Worm (Caenorhabditis elegans) whole organism, young adult: ENCODE measurements around the gene ZC404.15.
A peak's percentile ranks its signal among the peaks of the same experiment; 100 is the strongest.

Source experiments
- C17E4.6 ChIP-seq: fragments of 200-800 bp; sonication (Bioruptor generic); IDR thresholded peaks from 2 replicates; pipeline ENCODE4 v1.3.6; 2022; ENCODE audit warnings: missing genetic modification reagents, missing genetic modification characterization, missing compliant biosample characterization
- D2030.7 ChIP-seq: fragments of 200-800 bp; sonication (Bioruptor generic); IDR thresholded peaks from 2 replicates; pipeline ENCODE4 v1.3.6; 2022; ENCODE audit warnings: missing genetic modification reagents, missing genetic modification characterization, missing compliant biosample characterization
- F52B5.7 ChIP-seq: sonication (generic microtip); optimal IDR thresholded peaks from 2 replicates; lab custom pipeline; 2016; ENCODE audit warnings: mild to moderate bottlenecking, missing genetic modification characterization, missing compliant biosample characterization
- Y53G8AR.9 ChIP-seq: fragments of 200-800 bp; sonication (Bioruptor generic); conservative IDR thresholded peaks from 2 replicates; pipeline ENCODE4 v1.3.6; 2022; ENCODE audit warnings: missing genetic modification reagents, missing genetic modification characterization, missing compliant biosample characterization
- attf-3 ChIP-seq: fragments of 200-800 bp; sonication (Bioruptor generic); conservative IDR thresholded peaks from 2 replicates; pipeline ENCODE4 v1.3.6; 2022; ENCODE audit warnings: missing genetic modification reagents, missing genetic modification characterization, missing compliant biosample characterization
- bed-2 ChIP-seq: fragments of 200-800 bp; sonication (Bioruptor generic); IDR thresholded peaks from 2 replicates; pipeline ENCODE4 v1.3.6; 2022; ENCODE audit warnings: missing genetic modification reagents, missing genetic modification characterization, missing compliant biosample characterization
- cebp-1 ChIP-seq, 2 experiments: fragments of 200-800 bp in 1 of 2; sonication (Bioruptor generic) in 1 of 2; sonication (generic microtip) in 1 of 2; IDR thresholded peaks in 1 of 2; optimal IDR thresholded peaks in 1 of 2; 2 replicates each; pipeline versions ENCODE4 v1.3.6 to Lab custom; 2017 to 2022; ENCODE audit warnings: missing compliant biosample characterization in 2 of 2, missing genetic modification characterization in 2 of 2, mild to moderate bottlenecking in 1 of 2, missing genetic modification reagents in 1 of 2, moderate library complexity in 1 of 2
- ceh-40 ChIP-seq: fragments of 200-800 bp; sonication (Bioruptor generic); IDR thresholded peaks from 2 replicates; pipeline ENCODE4 v1.3.6; 2022; ENCODE audit warnings: missing genetic modification characterization, missing compliant biosample characterization
- ceh-91 ChIP-seq: fragments of 200-800 bp; sonication (Bioruptor generic); IDR thresholded peaks from 2 replicates; pipeline ENCODE4 v1.3.6; 2022; ENCODE audit warnings: missing genetic modification reagents, missing genetic modification characterization, missing compliant biosample characterization
- die-1 ChIP-seq: sonication (generic microtip); optimal IDR thresholded peaks from 2 replicates; lab custom pipeline; 2016; ENCODE audit warnings: missing genotype, mild to moderate bottlenecking, missing genetic modification characterization, missing compliant biosample characterization
- dox-1 ChIP-seq: fragments of 200-800 bp; sonication (Bioruptor generic); IDR thresholded peaks from 2 replicates; pipeline ENCODE4 v1.3.6; 2022; ENCODE audit warnings: missing genetic modification reagents, missing genetic modification characterization, missing compliant biosample characterization
- dpff-1 ChIP-seq: sonication (generic microtip); optimal IDR thresholded peaks from 2 replicates; lab custom pipeline; 2017; ENCODE audit warnings: mild to moderate bottlenecking, missing genetic modification characterization, missing compliant biosample characterization
- efl-1 ChIP-seq: fragments of 150-350 bp; optimal IDR thresholded peaks from 2 replicates; lab custom pipeline; 2014; ENCODE audit warnings: missing biosample characterization, missing genetic modification reagents, missing genetic modification characterization
- ekl-4 ChIP-seq: fragments of 200-800 bp; sonication (Bioruptor generic); IDR thresholded peaks from 2 replicates; pipeline ENCODE4 v1.3.6; 2022; ENCODE audit warnings: missing genetic modification reagents, missing genetic modification characterization, missing compliant biosample characterization
- ets-4 ChIP-seq: fragments of 200-800 bp; sonication (Bioruptor generic); optimal IDR thresholded peaks from 2 replicates; lab custom pipeline; 2018; ENCODE audit warnings: mild to moderate bottlenecking, missing genetic modification characterization, missing compliant biosample characterization
- hlh-12 ChIP-seq: sonication (generic microtip); optimal IDR thresholded peaks from 2 replicates; lab custom pipeline; 2016; ENCODE audit warnings: missing genetic modification characterization, missing compliant biosample characterization
- hmg-1.2 ChIP-seq: fragments of 200-800 bp; sonication (Bioruptor generic); IDR thresholded peaks from 2 replicates; pipeline ENCODE4 v1.3.6; 2022; ENCODE audit warnings: missing genetic modification reagents, missing genetic modification characterization, missing compliant biosample characterization
- hmg-20 ChIP-seq: fragments of 200-800 bp; sonication (Bioruptor generic); IDR thresholded peaks from 2 replicates; pipeline ENCODE4 v1.3.6; 2022; ENCODE audit warnings: missing genetic modification reagents, missing genetic modification characterization, missing compliant biosample characterization
- hrde-1 ChIP-seq: sonication (generic microtip); optimal IDR thresholded peaks from 2 replicates; lab custom pipeline; 2016; ENCODE audit warnings: missing genetic modification characterization, mild to moderate bottlenecking, missing compliant biosample characterization, moderate library complexity, missing genotype, missing genetic modification reagents, borderline replicate concordance
- hsf-1 ChIP-seq: fragments of 200-800 bp; sonication (Bioruptor generic); IDR thresholded peaks from 2 replicates; pipeline ENCODE4 v1.3.6; 2022; ENCODE audit warnings: missing genetic modification reagents, missing genetic modification characterization, missing compliant biosample characterization
- let-526 ChIP-seq: fragments of 200-800 bp; sonication (Bioruptor generic); IDR thresholded peaks from 2 replicates; pipeline ENCODE4 v1.3.6; 2022; ENCODE audit warnings: missing genetic modification reagents, missing genetic modification characterization, missing compliant biosample characterization
- let-607 ChIP-seq, 2 experiments: fragments of 200-800 bp in 1 of 2; sonication (Bioruptor generic) in 1 of 2; sonication (generic microtip) in 1 of 2; optimal IDR thresholded peaks; 2 replicates each; lab custom pipeline; 2016 to 2018; ENCODE audit warnings: mild to moderate bottlenecking in 2 of 2, missing compliant biosample characterization in 2 of 2, missing genetic modification characterization in 2 of 2, moderate library complexity in 2 of 2, missing genotype in 1 of 2
- lir-1 ChIP-seq: fragments of 200-800 bp; sonication (Bioruptor generic); conservative IDR thresholded peaks from 2 replicates; pipeline ENCODE4 v1.3.6; 2022; ENCODE audit warnings: missing genetic modification reagents, missing genetic modification characterization, missing compliant biosample characterization
- lsl-1 ChIP-seq: fragments of 200-800 bp; sonication (Bioruptor generic); optimal IDR thresholded peaks from 2 replicates; lab custom pipeline; 2018; ENCODE audit warnings: mild to moderate bottlenecking, missing genetic modification characterization, moderate library complexity, missing compliant biosample characterization
- madf-3 ChIP-seq: fragments of 200-800 bp; sonication (Bioruptor generic); IDR thresholded peaks from 2 replicates; pipeline ENCODE4 v1.3.6; 2022; ENCODE audit warnings: missing genetic modification reagents, missing genetic modification characterization, missing compliant biosample characterization
- mcd-1 ChIP-seq: fragments of 200-800 bp; sonication (Bioruptor generic); IDR thresholded peaks from 2 replicates; pipeline ENCODE4 v1.3.6; 2022; ENCODE audit warnings: missing genetic modification reagents, missing genetic modification characterization, missing compliant biosample characterization
- nfya-2 ChIP-seq: fragments of 200-800 bp; sonication (Bioruptor generic); IDR thresholded peaks from 2 replicates; pipeline ENCODE4 v1.3.6; 2022; ENCODE audit warnings: missing genetic modification reagents, missing genetic modification characterization, missing compliant biosample characterization
- nhr-179 ChIP-seq: sonication (generic microtip); optimal IDR thresholded peaks from 2 replicates; lab custom pipeline; 2016; ENCODE audit warnings: mild to moderate bottlenecking, missing genetic modification characterization, missing compliant biosample characterization
- pbrm-1 ChIP-seq: fragments of 200-800 bp; sonication (Bioruptor generic); IDR thresholded peaks from 2 replicates; pipeline ENCODE4 v1.3.6; 2022; ENCODE audit warnings: missing genetic modification reagents, missing genetic modification characterization, missing compliant biosample characterization
- snpc-3.4 ChIP-seq: sonication (generic microtip); optimal IDR thresholded peaks from 2 replicates; lab custom pipeline; 2017; ENCODE audit warnings: missing genetic modification characterization, mild to moderate bottlenecking, missing compliant biosample characterization, antibody characterized with exemption, moderate library complexity, missing genotype, missing genetic modification reagents
- tbp1 ChIP-seq: fragments of 200-800 bp; sonication (Bioruptor generic); optimal IDR thresholded peaks from 2 replicates; lab custom pipeline; 2018; ENCODE audit warnings: mild to moderate bottlenecking, missing genetic modification characterization, missing compliant biosample characterization
- tlf-1 ChIP-seq: fragments of 200-800 bp; sonication (Bioruptor generic); optimal IDR thresholded peaks from 2 replicates; lab custom pipeline; 2018; ENCODE audit warnings: mild to moderate bottlenecking, missing genetic modification characterization, missing compliant biosample characterization
- unc-130 ChIP-seq: sonication (generic microtip); optimal IDR thresholded peaks from 2 replicates; lab custom pipeline; 2016; ENCODE audit warnings: missing genetic modification reagents, missing genetic modification characterization, missing compliant biosample characterization
- unc-62 ChIP-seq: fragments of 150-350 bp; optimal IDR thresholded peaks from 2 replicates; lab custom pipeline; 2014; ENCODE audit warnings: missing biosample characterization, missing genetic modification reagents, missing genetic modification characterization
- zfh-2 ChIP-seq: fragments of 200-800 bp; sonication (Bioruptor generic); conservative IDR thresholded peaks from 2 replicates; pipeline ENCODE4 v1.3.6; 2022; ENCODE audit warnings: missing genetic modification reagents, missing genetic modification characterization, missing compliant biosample characterization

Gene ZC404.15

ce11 chrV:6784853-6785492 lies 4.7 kb downstream of the ZC404.15 start, which contains the start of the genes spn-4 and spe-39 (continued):
- TF ChIP-seq let-607 (tag; optimal IDR thresholded peaks at IDR 0.05; lab: Kevin White, UChicago) (peak in 1 of 2 experiments; percentile 14), die-1 (tag; lab: Kevin White, UChicago) (no peak), lir-1 (GFP tag; lab: Robert Waterston, UW) (peak; percentile 43; the same call in 1 of the 2 replicates), dox-1 (peak; percentile 58), nfya-2 (GFP tag; lab: Robert Waterston, UW) (no peak), zfh-2 (GFP tag; lab: Robert Waterston, UW) (no peak), snpc-3.4 (tag; lab: Kevin White, UChicago) (peak; percentile 89), hmg-1.2 (GFP tag; lab: Robert Waterston, UW) (peak; percentile 47), madf-3 (GFP tag; lab: Robert Waterston, UW) (peak; percentile 28; the same call in 1 of the 2 replicates), nhr-179 (tag; lab: Kevin White, UChicago) (no peak), ceh-91 (GFP tag; lab: Robert Waterston, UW) (peak; percentile 90), tbp1 (peak; percentile 41), lsl-1 (GFP tag; lab: Kevin White, UChicago) (peak; percentile 77), unc-62 (GFP tag; lab: Kevin White, UChicago) (no peak), hlh-12 (tag; lab: Kevin White, UChicago) (no peak), bed-2 (GFP tag; lab: Robert Waterston, UW) (no peak), Y53G8AR.9 (0 out of 2 replicates have a peak, but pooled peaks have one; percentile 57), efl-1 (GFP tag; lab: Kevin White, UChicago) (peak; percentile 97), tlf-1 (GFP tag; lab: Kevin White, UChicago) (peak; percentile 92), unc-130 (GFP tag; lab: Kevin White, UChicago) (peak; percentile 70), dpff-1 (no peak), ets-4 (no peak), hrde-1 (tag; lab: Kevin White, UChicago) (peak; percentile 48), C17E4.6 (GFP tag; lab: Robert Waterston, UW) (no peak), attf-3 (GFP tag; lab: Robert Waterston, UW) (no peak), hsf-1 (GFP tag; lab: Robert Waterston, UW) (0 out of 2 replicates have a peak, but pooled peaks have one; percentile 52), hmg-20 (GFP tag; lab: Robert Waterston, UW) (0 out of 2 replicates have a peak, but pooled peaks have one; percentile 18), D2030.7 (peak; percentile 92), pbrm-1 (GFP tag; lab: Robert Waterston, UW) (peak; percentile 49; the same call in 1 of the 2 replicates), mcd-1 (peak; percentile 72), let-526 (GFP tag; lab: Robert Waterston, UW) (no peak)

DNA sequence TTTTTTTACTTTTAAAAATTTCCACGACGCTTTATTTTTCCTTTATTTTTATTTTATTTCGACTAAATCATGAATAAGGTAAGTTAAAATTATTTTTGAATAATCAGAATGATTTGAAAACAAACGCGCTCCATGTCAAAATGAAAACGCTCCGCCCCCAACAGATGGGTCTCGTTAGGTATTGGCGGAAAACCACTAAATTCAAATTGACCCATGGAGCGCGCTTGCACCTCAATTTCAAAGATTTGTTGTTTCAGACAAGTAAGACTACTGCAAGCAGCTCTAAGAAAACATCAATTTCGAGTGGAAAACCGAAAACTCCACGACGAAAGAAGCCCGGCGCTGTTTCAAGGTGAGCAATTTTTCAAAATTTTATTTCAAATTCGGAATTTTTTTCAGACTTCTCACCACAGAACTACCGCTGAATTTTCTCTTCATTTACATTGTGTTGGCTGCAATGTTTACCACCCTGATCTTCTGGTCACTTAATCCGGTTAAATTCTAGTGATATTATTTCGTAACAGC lies 7.7 kb downstream of the ZC404.15 start, which contains the start of gene ZC404.2:
ZC404.2 (plus strand) TSS at position 47 of the 525 bp plus-strand sequence.
- no peak for TF ChIP-seq ceh-40
- peak; percentile 34; the same call in 1 of the 2 replicates for TF ChIP-seq ceh-91 (GFP tag; lab: Robert Waterston, UW)
- TF ChIP-seq hmg-1.2 (GFP tag; lab: Robert Waterston, UW): 0 out of 2 replicates have a peak, but pooled peaks have one; percentile 13
- TF ChIP-seq cebp-1 (GFP tag; IDR thresholded peaks at IDR 0.05; lab: Robert Waterston, UW): no peak
- peak; percentile 10 for TF ChIP-seq cebp-1 (tag; optimal IDR thresholded peaks at IDR 0.05; lab: Kevin White, UChicago)
- no peak for TF ChIP-seq let-607 (tag; optimal IDR thresholded peaks at IDR 0.05; lab: Kevin White, UChicago)
- peak; percentile 36 for TF ChIP-seq F52B5.7 (tag; lab: Kevin White, UChicago)
- 0 out of 2 replicates have a peak, but pooled peaks have one; percentile 51 for TF ChIP-seq Y53G8AR.9
- TF ChIP-seq ekl-4: 0 out of 2 replicates have a peak, but pooled peaks have one; percentile 14
- TF ChIP-seq mcd-1: peak; percentile 30; the same call in 1 of the 2 replicates
- TF ChIP-seq, all 124 proteins: peak for 7
